Fruit fly (Drosophila melanogaster): ENCODE results near the gene Or71a.

The Or71a gene

dm6 chr3L:15097878-15098520 is 19.8 kb upstream of the Or71a start, which contains the start of gene Ctps (continued):
- TF ChIP-seq CG8290 (GFP tag; optimal IDR thresholded peaks at IDR 0.05) (no peak), CG8290 (tag; optimal IDR thresholded peaks at IDR 0.05) (peak in 1 of 2 experiments; percentile 61), CG34422 (GFP tag; IDR thresholded peaks at IDR 0.05) (peak; percentile 27; the same call in 1 of the 3 replicates), gfzf (GFP tag; optimal IDR thresholded peaks at IDR 0.05) (peak; percentile 82), Ets97D (GFP tag; optimal IDR thresholded peaks at IDR 0.05) (peak; percentile 62), unc-4 (GFP tag; IDR thresholded peaks at IDR 0.05; ENCODE audit: partially characterized antibody) (peak; percentile 28; the same call in 1 of the 2 replicates), Max (GFP tag; optimal IDR thresholded peaks at IDR 0.05) (peak; percentile 55), CG8388 (GFP tag; optimal IDR thresholded peaks at IDR 0.05) (no peak), emc (GFP tag; optimal IDR thresholded peaks at IDR 0.05) (no peak), stwl (tag; optimal IDR thresholded peaks at IDR 0.05) (peak; percentile 79), Fer1 (GFP tag; optimal IDR thresholded peaks at IDR 0.05) (peak; percentile 27), dpn (GFP tag; optimal IDR thresholded peaks at IDR 0.05) (peak in 1 of 2 experiments; percentile 5), Camta (GFP tag; optimal IDR thresholded peaks at IDR 0.05) (no peak), zf30C (GFP tag; optimal IDR thresholded peaks at IDR 0.05) (no peak), MESR4 (GFP tag; optimal IDR thresholded peaks at IDR 0.05) (peak; percentile 65), Hmr (GFP tag; optimal IDR thresholded peaks at IDR 0.05) (peak; percentile 27), Hsf (GFP tag; optimal IDR thresholded peaks at IDR 0.05) (peak; percentile 3), CG34376 (GFP tag; optimal IDR thresholded peaks at IDR 0.05) (peak; percentile 35), CG12391 (tag; optimal IDR thresholded peaks at IDR 0.05) (peak; percentile 41), Sry-δ (GFP tag; optimal IDR thresholded peaks at IDR 0.05) (peak; percentile 15), Dp (GFP tag; optimal IDR thresholded peaks at IDR 0.05) (peak; percentile 86), CG10267 (tag; optimal IDR thresholded peaks at IDR 0.05) (peak; percentile 93), jumu (GFP tag; optimal IDR thresholded peaks at IDR 0.05) (no peak), HLHmδ (GFP tag; optimal IDR thresholded peaks at IDR 0.05) (no peak), nau (GFP tag; optimal IDR thresholded peaks at IDR 0.05) (peak; percentile 25), CG9797 (GFP tag; optimal IDR thresholded peaks at IDR 0.05) (peak; percentile 65), slbo (GFP tag; IDR thresholded peaks at IDR 0.05) (peak; percentile 42; the same call in 1 of the 2 replicates), tin (GFP tag; optimal IDR thresholded peaks at IDR 0.05) (peak; percentile 7), CG2120 (GFP tag; optimal IDR thresholded peaks at IDR 0.05) (peak; percentile 43), CG9932 (GFP tag; IDR thresholded peaks at IDR 0.05) (peak; percentile 17; the same call in 1 of the 2 replicates), CG17186 (GFP tag; optimal IDR thresholded peaks at IDR 0.05) (peak; percentile 30), Chrac-16 (GFP tag; optimal IDR thresholded peaks at IDR 0.05) (peak; percentile 16), CG2116 (GFP tag; optimal IDR thresholded peaks at IDR 0.05) (no peak), CG1603 (tag; optimal IDR thresholded peaks at IDR 0.05) (peak; percentile 66), Hr51 (GFP tag; optimal IDR thresholded peaks at IDR 0.05) (peak in 1 of 2 experiments; percentile 15), CG14710 (tag; optimal IDR thresholded peaks at IDR 0.05) (peak; percentile 26), CG11504 (tag; optimal IDR thresholded peaks at IDR 0.05) (peak; percentile 28), pzg (GFP tag; optimal IDR thresholded peaks at IDR 0.05) (peak; percentile 75), BEAF-32 (GFP tag; optimal IDR thresholded peaks at IDR 0.05) (peak; percentile 18), CG33213 (GFP tag; optimal IDR thresholded peaks at IDR 0.05) (peak; percentile 34), her (GFP tag; optimal IDR thresholded peaks at IDR 0.05) (peak; percentile 50), row (GFP tag; IDR thresholded peaks at IDR 0.05) (peak; percentile 38; the same call in 1 of the 3 replicates), Myb (GFP tag; optimal IDR thresholded peaks at IDR 0.05) (peak; percentile 43), crc (GFP tag; optimal IDR thresholded peaks at IDR 0.05) (no peak), CG31224 (GFP tag; IDR thresholded peaks at IDR 0.05) (no peak), CG12942 (GFP tag; optimal IDR thresholded peaks at IDR 0.05) (no peak), CG12659 (GFP tag; optimal IDR thresholded peaks at IDR 0.05) (peak; percentile 24), CG12769 (tag; optimal IDR thresholded peaks at IDR 0.05) (peak; percentile 2)
